Worm (Caenorhabditis elegans): ENCODE data around the gene F45G2.9.
"Not testable (repeated sequence)": the region's sequence is repeated elsewhere in the genome, so short reads cannot be mapped to it uniquely, and the experiment has no call there.

Gene F45G2.9

DNA sequence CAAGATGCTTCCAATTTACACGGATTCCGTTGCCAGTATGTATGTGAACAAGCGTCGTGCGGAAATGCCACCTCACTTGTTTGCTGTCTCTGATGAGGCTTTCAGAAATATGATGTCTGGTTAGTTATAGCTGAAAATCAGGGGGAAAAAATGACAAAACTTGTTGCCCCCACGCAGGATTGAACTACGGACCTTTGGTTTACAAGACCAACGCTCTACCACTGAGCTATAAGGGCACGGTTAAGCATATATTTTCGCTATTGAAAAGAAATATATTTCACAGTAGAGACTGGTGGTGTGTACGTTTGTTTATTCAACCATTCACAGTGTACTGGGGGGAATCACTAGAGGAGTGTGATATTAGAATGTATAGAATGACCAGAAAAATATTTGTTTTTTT lies 25.5 kb downstream of the F45G2.9 start:
- peak; percentile 24 for TF ChIP-seq fos-1 (tag; optimal IDR thresholded peaks at IDR 0.05)
- no peak for TF ChIP-seq R02D3.7 (tag; optimal IDR thresholded peaks at IDR 0.05)

DNA sequence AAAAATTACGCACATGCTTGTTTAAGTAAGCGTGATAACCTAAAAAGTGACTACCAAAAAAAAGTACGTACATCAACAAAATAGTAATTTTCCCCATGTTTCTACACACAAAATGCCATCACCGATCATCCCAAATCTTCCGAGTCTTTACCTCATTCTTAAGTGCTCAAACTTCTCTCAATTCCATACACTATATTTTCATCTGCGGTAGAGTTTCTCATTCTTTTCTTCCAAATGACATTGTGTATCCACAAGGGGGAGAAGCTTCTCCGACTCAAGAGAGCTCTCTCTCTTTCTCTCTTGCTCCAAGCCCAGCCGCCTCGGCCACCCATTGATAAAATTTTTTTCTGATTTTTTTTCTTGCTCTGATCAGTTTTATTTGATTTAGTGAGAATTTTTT lies 27.2 kb downstream of the F45G2.9 start, which contains the start of gene myo-6:
Gene myo-6, plus strand, starts transcription at position 301 of the 400 bp plus-strand sequence.
- TF ChIP-seq sem-4 (tag; optimal IDR thresholded peaks at IDR 0.05) (no peak), gmeb-1 (tag; optimal IDR thresholded peaks at IDR 0.05) (no peak), lin-13 (GFP tag; optimal IDR thresholded peaks at IDR 0.05) (no peak), lin-11 (tag; optimal IDR thresholded peaks at IDR 0.05) (no peak), aly-2 (tag; optimal IDR thresholded peaks at IDR 0.05) (no peak), snpc-4 (tag; optimal IDR thresholded peaks at IDR 0.05) (no peak), peb-1 (tag; optimal IDR thresholded peaks at IDR 0.05) (no peak), ZK546.5 (tag; optimal IDR thresholded peaks at IDR 0.05) (no peak), nhr-129 (tag; optimal IDR thresholded peaks at IDR 0.05) (no peak), mdl-1 (tag; optimal IDR thresholded peaks at IDR 0.05) (no peak), lsy-2 (tag; optimal IDR thresholded peaks at IDR 0.05) (no peak), alr-1 (tag; optimal IDR thresholded peaks at IDR 0.05) (no peak), ceh-16 (tag; optimal IDR thresholded peaks at IDR 0.05) (no peak), nhr-11 (tag; optimal IDR thresholded peaks at IDR 0.05) (no peak), nhr-77 (tag; optimal IDR thresholded peaks at IDR 0.05) (no peak), mbf-1 (tag; optimal IDR thresholded peaks at IDR 0.05) (no peak)

DNA sequence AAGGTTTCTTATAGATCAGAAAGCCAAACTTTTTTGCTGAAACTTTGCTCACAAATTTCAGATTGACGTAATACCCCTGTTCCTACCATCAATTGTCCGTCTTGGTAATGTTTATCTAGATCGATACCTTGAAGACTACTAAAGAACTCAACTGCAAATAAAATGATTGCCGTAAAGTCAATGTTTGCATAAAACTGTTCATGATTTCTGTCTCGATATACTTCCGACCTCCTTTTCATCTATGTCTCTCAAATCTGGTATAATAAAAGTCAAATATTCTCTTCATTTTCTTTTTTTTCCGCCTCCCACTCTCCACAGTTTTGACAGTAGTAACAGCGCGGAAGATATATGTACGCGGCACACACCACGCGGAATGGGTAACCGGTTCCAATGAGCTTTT lies 31.2 kb downstream of the F45G2.9 start, which contains the start of gene nas-1:
Gene nas-1, plus strand, starts transcription at position 301 of the 400 bp plus-strand sequence.
- TF ChIP-seq Y55F3AM.14 (GFP tag; optimal IDR thresholded peaks at IDR 0.05): no peak
- TF ChIP-seq nhr-237 (tag; optimal IDR thresholded peaks at IDR 0.05): no peak
- TF ChIP-seq ZK546.5 (tag; optimal IDR thresholded peaks at IDR 0.05): no peak
- TF ChIP-seq ceh-16 (tag; optimal IDR thresholded peaks at IDR 0.05): no peak
- TF ChIP-seq ztf-11 (tag; optimal IDR thresholded peaks at IDR 0.05): no peak
- no peak for TF ChIP-seq mbf-1 (tag; optimal IDR thresholded peaks at IDR 0.05)
- TF ChIP-seq skn-1 (tag; optimal IDR thresholded peaks at IDR 0.05): no peak

DNA sequence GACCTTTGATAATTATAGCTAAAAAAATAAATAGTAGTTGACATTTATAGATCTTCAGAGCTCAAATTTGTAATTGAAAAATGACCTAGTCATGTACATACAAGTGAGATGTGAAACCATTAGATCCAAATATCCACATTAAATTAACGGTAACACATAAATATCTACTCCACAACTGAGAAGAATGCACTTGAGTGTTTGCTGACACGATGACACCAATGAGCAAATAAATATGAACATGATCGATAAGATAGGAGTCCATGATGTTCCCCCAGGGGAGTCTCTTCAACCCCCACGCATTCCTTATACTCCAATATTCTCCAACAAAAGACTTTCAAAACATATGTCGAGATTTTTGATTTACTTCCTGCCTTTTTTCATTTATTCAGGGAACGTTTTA lies 32.3 kb downstream of the F45G2.9 start, which contains the start of gene ttr-52:
Gene ttr-52, plus strand, starts transcription at position 301 of the 400 bp plus-strand sequence.
- TF ChIP-seq Y55F3AM.14 (GFP tag; optimal IDR thresholded peaks at IDR 0.05) (no peak), unc-39 (tag; optimal IDR thresholded peaks at IDR 0.05) (no peak), lin-11 (tag; optimal IDR thresholded peaks at IDR 0.05) (no peak), nhr-10 (tag; optimal IDR thresholded peaks at IDR 0.05) (no peak), sem-4 (tag; optimal IDR thresholded peaks at IDR 0.05) (no peak), fos-1 (tag; optimal IDR thresholded peaks at IDR 0.05) (no peak), sma-3 (GFP tag; optimal IDR thresholded peaks at IDR 0.05) (no peak), nhr-237 (tag; optimal IDR thresholded peaks at IDR 0.05) (no peak), alr-1 (tag; optimal IDR thresholded peaks at IDR 0.05) (no peak)

DNA sequence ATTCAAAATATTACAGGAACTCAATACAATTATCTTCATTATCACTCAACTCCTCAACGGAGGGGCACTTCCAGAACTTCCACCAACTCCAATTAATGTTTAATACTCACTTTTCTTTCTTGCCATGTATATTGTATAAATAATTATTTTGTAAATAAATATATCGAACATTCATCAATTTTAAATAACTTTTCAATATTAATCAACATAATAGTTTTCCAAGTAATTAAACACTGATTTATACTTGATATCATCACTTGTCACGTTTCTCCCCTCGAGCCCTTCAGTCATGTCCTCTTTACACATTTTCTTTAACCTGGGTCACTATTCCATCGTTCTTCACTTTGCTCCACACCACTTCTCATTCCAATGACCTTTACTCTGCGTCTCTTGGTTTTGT lies 33.8 kb downstream of the F45G2.9 start, which contains the start of gene mig-18:
Gene mig-18, plus strand, starts transcription at position 301 of the 400 bp plus-strand sequence.
- no peak for TF ChIP-seq ceh-16 (tag; optimal IDR thresholded peaks at IDR 0.05)

DNA sequence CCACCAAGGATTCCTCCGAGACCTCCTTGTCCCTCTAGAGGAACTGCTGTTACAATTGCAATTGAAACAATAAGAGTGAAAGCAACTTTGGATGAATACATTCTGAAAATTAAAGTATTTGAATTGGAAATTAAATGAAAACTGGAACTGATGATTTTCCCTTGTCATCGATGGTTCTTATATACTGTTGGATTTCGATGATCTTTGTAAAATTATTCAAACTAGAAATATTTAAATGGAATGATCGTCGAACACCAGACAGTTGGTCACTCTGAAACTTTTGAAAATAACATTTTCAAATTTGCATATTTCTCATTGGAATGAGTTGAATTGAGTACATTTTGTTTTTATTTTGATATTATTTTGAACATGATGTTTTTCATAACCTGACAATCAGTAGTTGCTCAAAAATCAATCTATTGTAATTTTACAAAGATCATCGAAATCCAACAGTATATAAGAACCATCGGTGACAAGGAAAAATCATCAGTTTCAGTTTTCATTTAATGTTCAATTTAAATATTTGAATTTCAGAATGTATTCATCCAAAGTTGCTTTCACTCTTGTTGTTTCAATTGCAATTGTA lies 35.0 kb downstream of the F45G2.9 start, which contains the start of the genes srlf-9 and srlf-10:
Gene srlf-9, minus strand, starts transcription at position 101 of the 586 bp plus-strand sequence.
Gene srlf-10, plus strand, starts transcription at position 536 of the 586 bp plus-strand sequence.
- not testable (repeated sequence) for TF ChIP-seq skn-1, ceh-82, nhr-10 (tag; optimal IDR thresholded peaks at IDR 0.05)

DNA sequence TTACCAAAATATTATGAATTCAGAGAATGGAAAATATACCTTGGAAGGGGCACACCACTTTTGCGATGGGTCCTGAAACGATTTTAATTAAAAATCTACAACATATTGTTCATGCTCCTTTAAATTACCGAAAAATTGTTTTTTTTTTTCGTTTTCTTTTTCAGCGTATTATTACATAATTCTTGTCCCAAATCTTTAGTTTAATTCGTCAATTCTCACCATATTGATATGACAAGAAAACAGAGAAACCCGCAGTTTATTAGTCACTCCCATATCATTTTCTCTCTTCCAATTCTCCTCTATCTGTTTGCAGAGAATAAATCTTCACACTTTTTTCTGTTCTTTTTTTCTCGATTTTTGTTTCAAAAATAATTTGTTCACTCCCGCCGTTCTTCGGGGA lies 41.5 kb downstream of the F45G2.9 start, which contains the start of gene F11F1.1:
Gene F11F1.1, plus strand, starts transcription at position 301 of the 400 bp plus-strand sequence.
- peak; percentile 31 for TF ChIP-seq fos-1 (tag; optimal IDR thresholded peaks at IDR 0.05)
- no peak for TF ChIP-seq nhr-129 (tag; optimal IDR thresholded peaks at IDR 0.05)
- TF ChIP-seq ceh-82 (tag; optimal IDR thresholded peaks at IDR 0.05): no peak
- no peak for TF ChIP-seq elt-3 (tag; optimal IDR thresholded peaks at IDR 0.05)

DNA sequence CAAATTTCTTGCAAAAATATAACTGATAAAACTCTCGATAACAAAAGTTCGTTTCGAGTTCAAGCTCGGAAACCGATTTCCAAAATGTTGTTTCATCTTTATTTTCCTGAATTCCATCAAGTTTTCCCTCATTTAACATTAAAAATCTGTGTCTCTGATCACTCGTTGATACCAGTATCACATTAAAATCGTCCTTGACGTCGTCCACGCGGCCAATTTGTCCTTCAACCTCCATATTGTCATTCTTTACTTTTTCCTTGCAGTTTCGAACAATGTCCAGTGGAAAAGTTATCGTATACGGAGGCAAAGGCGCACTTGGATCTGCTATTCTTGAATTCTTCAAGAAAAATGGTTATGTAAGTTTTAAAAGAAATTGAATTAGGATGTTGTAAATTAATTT lies 43.1 kb downstream of the F45G2.9 start, which contains the start of gene qdpr-1:
Gene qdpr-1, plus strand, starts transcription at position 264 of the 400 bp plus-strand sequence.
- TF ChIP-seq nhr-77 (tag; optimal IDR thresholded peaks at IDR 0.05): no peak
- TF ChIP-seq ztf-4 (tag; optimal IDR thresholded peaks at IDR 0.05): no peak
- TF ChIP-seq skn-1 (tag; optimal IDR thresholded peaks at IDR 0.05): no peak
- no peak for TF ChIP-seq nhr-25 (tag; optimal IDR thresholded peaks at IDR 0.05)
- no peak for TF ChIP-seq blmp-1 (tag; optimal IDR thresholded peaks at IDR 0.05; ENCODE audit: insufficient read depth)
- no peak for TF ChIP-seq sma-9 (GFP tag; optimal IDR thresholded peaks at IDR 0.05)
- no peak for TF ChIP-seq sma-9 (tag; optimal IDR thresholded peaks at IDR 0.05)
- TF ChIP-seq elt-1 (tag; optimal IDR thresholded peaks at IDR 0.05): no peak
- no peak for TF ChIP-seq ztf-1 (GFP tag; conservative IDR thresholded peaks at IDR 0.05)
- no peak for TF ChIP-seq snpc-4 (tag; optimal IDR thresholded peaks at IDR 0.05)
- no peak for TF ChIP-seq ceh-82 (tag; optimal IDR thresholded peaks at IDR 0.05)
- TF ChIP-seq lin-11 (tag; optimal IDR thresholded peaks at IDR 0.05): no peak
